Worm (Caenorhabditis elegans): ENCODE results near the gene mlc-4.

DNA sequence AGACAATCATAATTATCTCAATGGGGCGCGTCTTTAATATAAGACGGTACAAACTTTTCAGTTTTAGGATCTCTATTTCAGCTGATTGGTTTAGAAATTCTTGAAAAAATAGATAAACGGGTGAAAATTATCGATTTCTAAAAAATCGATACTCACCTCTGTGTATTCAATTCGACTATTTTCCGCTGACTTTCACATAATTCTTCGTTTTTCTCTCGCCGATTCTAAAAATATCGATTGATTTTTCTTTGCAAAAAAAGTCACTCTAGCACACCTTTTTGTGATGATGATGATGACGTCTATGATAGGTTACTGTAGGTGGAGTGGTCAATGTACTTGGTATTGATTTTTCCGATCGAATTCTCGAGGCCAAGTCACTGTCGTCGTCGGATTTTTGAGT is 36.2 kb upstream of the mlc-4 start:
- TF ChIP-seq elt-2 (tag; optimal IDR thresholded peaks at IDR 0.05): no peak
- TF ChIP-seq mef-2 (tag; optimal IDR thresholded peaks at IDR 0.05): no peak
- TF ChIP-seq aly-2 (tag; optimal IDR thresholded peaks at IDR 0.05): no peak
- no peak for TF ChIP-seq ces-1 (GFP tag; optimal IDR thresholded peaks at IDR 0.05)
- no peak for TF ChIP-seq rnt-1 (tag; optimal IDR thresholded peaks at IDR 0.05)
- no peak for TF ChIP-seq nhr-11 (tag; optimal IDR thresholded peaks at IDR 0.05)
- no peak for TF ChIP-seq lsy-2 (tag; optimal IDR thresholded peaks at IDR 0.05)
- TF ChIP-seq ama-1 (optimal IDR thresholded peaks at IDR 0.05): no peak
